Fruit fly (Drosophila melanogaster): ENCODE measurements around the gene CG15283.

Gene CG15283

DNA sequence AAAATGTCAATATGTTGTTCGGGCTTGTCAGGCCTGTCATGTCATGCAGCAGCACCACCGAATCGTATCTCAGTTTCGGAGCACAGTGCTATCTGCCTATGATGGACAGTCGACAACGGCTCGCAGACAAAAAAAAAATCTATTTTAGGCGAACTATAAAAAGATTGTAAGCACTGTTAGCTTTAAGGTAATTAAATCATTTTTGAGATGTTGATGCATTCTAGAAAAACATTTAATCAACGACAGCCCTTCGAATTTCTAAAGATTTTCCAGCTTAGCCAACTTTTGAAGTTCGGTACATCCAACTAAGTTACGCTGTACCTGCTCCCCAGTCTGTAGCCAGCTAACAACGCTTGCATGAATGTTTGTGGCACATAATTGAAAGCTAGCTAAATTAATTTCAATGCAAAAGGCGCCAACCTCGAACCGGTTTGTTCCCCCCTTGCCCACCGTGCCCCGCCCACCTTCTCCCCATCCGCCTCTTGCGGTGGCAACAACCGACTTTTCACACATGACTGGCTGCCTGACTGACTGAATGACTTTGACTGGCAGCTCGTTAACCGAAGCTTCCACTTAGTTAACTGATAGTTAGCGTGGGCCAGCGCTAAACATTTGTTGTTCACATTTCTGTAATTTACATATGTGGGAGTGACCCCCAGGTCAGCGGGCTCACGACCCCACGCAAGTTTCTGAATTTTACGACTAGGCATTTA lies 7.6 kb upstream of the CG15283 start:
- TF ChIP-seq noc (tag; optimal IDR thresholded peaks at IDR 0.05), result peak; percentile 66

- TF ChIP-seq noc (tag; optimal IDR thresholded peaks at IDR 0.05), result no peak
Measured at dm6 chr2L:14457414-14457813, 6.7 kb upstream of the CG15283 start.

DNA sequence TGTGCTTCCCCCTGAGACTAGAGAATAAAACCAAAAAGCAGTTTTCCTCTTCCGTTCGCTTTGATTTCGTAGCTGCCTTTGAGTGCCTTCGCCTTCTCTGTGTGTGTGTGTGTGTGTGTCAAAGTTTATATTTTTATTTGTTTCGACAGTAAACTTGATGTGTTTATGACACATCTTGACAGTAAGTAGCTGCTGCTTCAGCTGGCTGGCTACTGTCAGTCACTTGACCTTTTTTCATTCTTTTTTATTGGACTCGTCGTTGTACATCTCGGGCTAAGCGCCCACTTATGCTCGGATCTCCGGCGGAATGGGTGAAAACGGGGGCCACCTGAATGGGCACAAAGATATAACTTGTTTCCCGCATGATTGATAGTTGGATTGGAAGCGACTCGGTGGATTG lies 6.1 kb upstream of the CG15283 start:
- TF ChIP-seq noc (tag; optimal IDR thresholded peaks at IDR 0.05), result no peak

DNA sequence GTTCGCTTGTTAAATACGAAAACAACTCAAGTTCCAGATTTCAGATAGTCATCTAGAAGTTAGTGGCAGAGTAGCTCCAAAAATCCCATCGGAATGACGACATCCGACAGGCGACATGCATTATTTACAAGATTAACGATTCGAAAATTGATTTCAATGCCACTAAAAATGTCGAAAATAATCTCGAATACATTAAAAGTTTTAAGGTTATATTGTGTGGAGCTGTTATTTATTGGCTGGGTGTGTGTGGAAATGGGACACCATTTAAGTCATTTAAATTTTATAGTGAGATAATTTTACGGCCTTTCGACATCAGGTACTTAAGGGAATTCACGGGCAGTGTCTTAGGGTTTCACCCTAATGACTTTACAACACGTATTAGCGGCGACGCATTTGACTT lies 5.5 kb upstream of the CG15283 start:
- TF ChIP-seq noc (tag; optimal IDR thresholded peaks at IDR 0.05), result no peak

- TF ChIP-seq noc (tag; optimal IDR thresholded peaks at IDR 0.05), result no peak
Measured at dm6 chr2L:14455131-14455530, 4.4 kb upstream of the CG15283 start.

DNA sequence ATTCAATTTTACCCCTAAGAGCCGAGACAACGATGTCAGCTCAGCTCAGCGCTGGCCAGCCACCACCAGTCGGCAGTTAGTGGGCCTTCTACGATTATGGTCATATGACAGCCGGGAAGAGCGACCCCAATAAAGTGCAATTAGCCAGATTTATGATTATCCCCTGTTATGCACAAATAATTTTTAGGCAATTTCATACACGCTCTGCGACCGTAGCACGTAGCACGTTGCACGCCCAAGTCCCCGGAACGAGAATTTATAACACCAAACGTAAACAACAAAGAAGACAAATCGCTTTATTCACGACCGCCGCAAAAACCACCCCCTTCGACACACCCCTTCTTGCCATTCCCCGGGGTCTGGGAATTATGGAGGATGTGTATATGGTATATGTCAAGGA lies 3.5 kb upstream of the CG15283 start:
- no peak for TF ChIP-seq noc (tag; optimal IDR thresholded peaks at IDR 0.05)

DNA sequence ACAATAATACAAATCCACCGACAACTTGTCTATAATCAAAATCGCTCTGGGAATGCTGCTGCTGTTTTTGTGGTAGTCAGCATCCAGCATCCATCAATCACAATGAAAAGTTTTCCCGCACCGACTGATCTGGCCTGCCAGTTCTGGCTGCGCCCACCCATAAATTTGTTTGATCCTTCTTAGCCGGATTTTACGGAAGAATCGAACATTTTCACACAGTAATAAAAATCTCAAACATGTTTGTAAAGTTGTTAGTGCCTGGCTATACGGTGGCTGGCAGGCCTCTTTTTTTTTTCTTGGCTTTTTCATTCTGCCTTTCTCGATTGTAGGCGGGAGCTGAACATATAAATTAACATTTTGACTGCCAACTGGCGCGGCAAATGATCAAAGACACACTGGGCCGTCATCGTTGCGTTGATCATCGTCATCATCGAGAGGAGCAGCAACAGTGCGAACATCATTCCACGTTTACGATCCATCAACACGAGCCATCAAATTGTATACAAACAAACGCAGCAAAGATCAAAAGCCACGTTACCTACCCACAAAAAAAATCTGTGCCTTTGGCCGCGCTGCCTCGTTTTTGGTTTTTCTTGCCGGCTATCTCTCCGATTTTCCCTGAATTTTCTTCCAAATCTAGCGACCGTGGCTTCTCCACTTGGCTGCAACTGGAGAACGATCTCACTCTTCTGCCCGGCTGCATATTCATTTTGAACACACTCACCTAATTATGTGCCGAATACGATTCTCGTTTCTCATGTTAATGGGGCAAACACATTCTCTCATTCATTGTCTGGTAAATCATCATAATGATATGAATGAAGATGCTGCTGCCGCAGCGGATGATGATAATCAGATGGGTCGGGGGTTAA lies 2.4 kb upstream of the CG15283 start:
- peak; percentile 22 for TF ChIP-seq noc (tag; optimal IDR thresholded peaks at IDR 0.05)

- no peak for TF ChIP-seq noc (tag; optimal IDR thresholded peaks at IDR 0.05)
Measured at dm6 chr2L:14451286-14451685, 564 bp upstream of the CG15283 start.

- no peak for TF ChIP-seq noc (tag; optimal IDR thresholded peaks at IDR 0.05)
Measured at dm6 chr2L:14449886-14450548, 705 bp downstream of the CG15283 start.

DNA sequence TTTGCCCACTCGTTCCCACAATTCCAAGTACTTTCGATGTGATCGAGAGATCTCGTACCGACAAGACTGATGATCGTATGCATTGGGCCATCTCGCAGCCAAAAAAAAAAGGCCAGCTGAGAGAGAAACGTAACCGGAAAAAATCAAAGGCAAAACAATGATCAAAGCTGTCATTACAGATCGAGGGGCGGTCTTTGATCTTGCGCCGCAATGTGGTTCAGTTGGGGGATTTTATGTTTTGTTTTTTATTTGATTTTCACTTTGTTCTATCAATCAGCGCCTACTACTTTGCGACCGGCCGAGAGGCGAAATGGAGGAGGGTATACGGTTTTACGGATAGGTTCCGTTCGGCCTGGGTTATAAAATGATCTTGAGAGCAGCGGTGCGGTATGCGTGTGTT lies 1.9 kb downstream of the CG15283 start:
- TF ChIP-seq noc (tag; optimal IDR thresholded peaks at IDR 0.05), result peak; percentile 54

dm6 chr2L:14447558-14447957 lies 3.2 kb downstream of the CG15283 start:
- no peak for TF ChIP-seq noc (tag; optimal IDR thresholded peaks at IDR 0.05)

DNA sequence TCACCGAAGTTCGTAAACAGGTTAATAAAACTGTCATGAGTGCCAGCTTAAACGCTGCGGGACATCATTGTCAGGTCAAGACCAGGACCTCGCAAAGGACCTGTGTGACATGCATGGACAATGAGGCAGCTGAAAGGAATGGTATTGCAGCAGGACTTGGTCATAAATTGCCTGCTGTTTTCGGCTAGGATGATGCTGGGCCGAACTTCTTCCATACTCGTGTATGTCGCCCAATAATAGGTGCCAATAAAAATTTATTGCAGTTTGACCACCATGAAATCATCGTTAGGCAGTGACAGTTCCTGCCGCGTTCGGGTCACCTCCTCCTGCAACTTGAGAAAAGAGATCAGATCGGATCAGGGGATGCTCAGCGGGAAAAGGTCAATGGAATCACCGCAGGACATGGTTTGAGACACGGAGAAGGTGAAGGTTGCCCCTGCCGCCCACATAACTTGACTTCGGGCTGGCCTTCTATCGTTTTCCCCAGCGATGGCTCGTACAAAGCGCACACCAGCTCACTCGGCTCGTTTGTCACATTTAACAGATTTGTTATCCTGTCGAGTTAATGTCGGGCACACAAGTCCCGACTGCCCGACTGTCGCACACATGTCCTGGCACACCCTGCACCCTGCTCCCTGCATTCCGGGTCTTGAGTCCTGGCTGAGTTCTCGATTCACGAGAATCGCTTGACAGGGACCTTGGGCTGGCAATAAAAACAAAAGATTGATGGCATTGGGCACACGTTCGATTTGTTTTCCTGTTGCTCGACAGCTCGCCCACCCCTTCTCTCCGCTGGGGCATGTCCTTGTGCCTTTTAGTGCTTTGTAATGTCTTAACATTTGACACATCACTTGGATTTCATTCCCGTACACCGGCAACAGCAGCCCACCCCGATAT lies 4.9 kb downstream of the CG15283 start:
- no peak for TF ChIP-seq noc (tag; optimal IDR thresholded peaks at IDR 0.05)

DNA sequence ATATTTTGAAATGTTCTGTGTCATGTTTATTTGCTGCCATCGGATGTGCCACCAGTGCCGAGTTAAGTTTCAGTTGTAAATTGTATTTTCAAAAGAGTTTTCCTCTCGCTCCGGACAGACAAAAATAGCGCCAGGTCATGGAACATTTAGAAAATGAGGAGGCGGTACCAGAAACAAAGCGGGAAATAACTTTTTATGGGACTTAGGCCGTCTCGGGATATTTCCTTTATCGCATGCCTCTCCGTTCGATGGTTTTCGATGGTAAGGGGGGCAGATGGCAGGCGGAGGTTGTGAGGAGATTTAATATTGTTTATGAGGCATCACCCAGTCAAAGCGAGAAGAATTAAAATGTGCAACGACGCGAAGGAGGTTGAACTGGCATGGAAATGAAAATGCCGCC lies 5.9 kb downstream of the CG15283 start:
- TF ChIP-seq noc (tag; optimal IDR thresholded peaks at IDR 0.05), result no peak

DNA sequence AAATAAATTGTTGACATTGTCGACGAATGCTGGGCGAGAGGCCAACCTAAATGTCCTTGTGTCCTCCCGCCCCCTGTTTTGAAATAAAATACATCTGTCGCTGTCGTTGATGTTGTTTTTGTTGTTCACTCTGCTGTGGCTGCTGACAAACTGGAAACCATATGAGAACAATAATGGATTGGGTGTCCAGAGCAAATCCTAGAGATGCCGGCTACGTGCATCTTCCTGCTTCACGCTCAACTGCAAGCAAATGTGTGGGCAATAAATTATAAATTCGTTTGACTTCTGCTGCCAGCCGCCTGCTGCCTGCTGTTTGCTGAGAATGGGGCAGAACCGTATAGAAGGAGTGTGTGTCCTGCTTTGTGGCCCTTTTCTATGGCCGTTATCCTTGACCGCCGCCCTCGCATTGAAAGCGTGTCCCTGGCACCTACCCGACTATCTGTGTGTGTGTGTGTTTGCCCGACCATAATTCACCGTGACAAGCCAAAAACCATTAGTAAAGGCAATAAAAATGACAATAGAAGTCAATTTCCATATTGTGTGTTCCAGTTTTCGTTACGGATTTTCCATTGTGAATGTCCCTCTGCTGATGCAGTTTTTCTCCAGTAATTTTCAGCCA lies 6.9 kb downstream of the CG15283 start:
- no peak for TF ChIP-seq noc (tag; optimal IDR thresholded peaks at IDR 0.05)

Data from whole organism, larva.